Worm (Caenorhabditis elegans) whole organism, L4 larva: Measurements from ENCODE around the gene emg-1.

Experiments used
- D1046.2 ChIP-seq: fragments of 200-800 bp; sonication (Bioruptor generic); IDR thresholded peaks from 2 replicates; pipeline ENCODE4 v1.3.6; 2022; ENCODE audit warnings: missing genetic modification characterization, missing compliant biosample characterization
- F26F4.8 ChIP-seq: fragments of 200-800 bp; sonication (Bioruptor generic); conservative IDR thresholded peaks from 2 replicates; pipeline ENCODE4 v1.3.6; 2022; ENCODE audit warnings: missing genetic modification characterization, missing compliant biosample characterization
- F44E2.7 ChIP-seq: fragments of 200-800 bp; sonication (Bioruptor generic); IDR thresholded peaks from 2 replicates; pipeline ENCODE4 v2.1.2; 2022; ENCODE audit warnings: missing genetic modification characterization, missing compliant biosample characterization
- T20F7.1 ChIP-seq: fragments of 200-800 bp; sonication (Bioruptor generic); optimal IDR thresholded peaks from 2 replicates; lab custom pipeline; 2018; ENCODE audit warnings: mild to moderate bottlenecking, missing genetic modification characterization, missing compliant biosample characterization
- T26A8.4 ChIP-seq: fragments of 200-800 bp; sonication (Bioruptor generic); IDR thresholded peaks from 2 replicates; pipeline ENCODE4 v1.3.6; 2022; ENCODE audit warnings: missing genetic modification characterization, missing compliant biosample characterization
- Y48G9A.11 ChIP-seq: fragments of 200-800 bp; sonication (Bioruptor generic); IDR thresholded peaks from 2 replicates; pipeline ENCODE4 v1.3.6; 2022; ENCODE audit warnings: missing genetic modification reagents, missing genetic modification characterization, missing compliant biosample characterization
- aha-1 ChIP-seq: fragments of 150-350 bp; peaks from one replicate; lab custom pipeline; 2014; ENCODE audit warnings: missing biosample characterization, missing genetic modification characterization
- aly-2 ChIP-seq: sonication (generic microtip); optimal IDR thresholded peaks from 2 replicates; lab custom pipeline; 2018; ENCODE audit warnings: missing biosample characterization, missing genetic modification characterization
- arid-1 ChIP-seq: fragments of 200-800 bp; sonication (Bioruptor generic); conservative IDR thresholded peaks from 2 replicates; pipeline ENCODE4 v1.3.6; 2022; ENCODE audit warnings: missing genetic modification reagents, missing genetic modification characterization, missing compliant biosample characterization
- attf-4 ChIP-seq: sonication (generic microtip); optimal IDR thresholded peaks from 3 replicates; lab custom pipeline; 2017; ENCODE audit warnings: missing biosample characterization, missing genetic modification characterization
- ceh-28 ChIP-seq: fragments of 150-350 bp; optimal IDR thresholded peaks from 2 replicates; lab custom pipeline; 2014; ENCODE audit warnings: missing biosample characterization, missing genetic modification reagents, missing genetic modification characterization
- ceh-44 ChIP-seq: fragments of 200-800 bp; sonication (Bioruptor generic); IDR thresholded peaks from 2 replicates; pipeline ENCODE4 v1.3.6; 2022; ENCODE audit warnings: missing genetic modification reagents, missing genetic modification characterization, missing compliant biosample characterization
- ceh-82 ChIP-seq: sonication (generic microtip); optimal IDR thresholded peaks from 2 replicates; lab custom pipeline; 2017; ENCODE audit warnings: missing biosample characterization, missing genetic modification characterization
- ces-1 ChIP-seq: fragments of 150-350 bp; sonication (generic microtip); optimal IDR thresholded peaks from 4 replicates; lab custom pipeline; 2014; ENCODE audit warnings: missing biosample characterization, missing genetic modification reagents, missing genetic modification characterization
- daf-19 ChIP-seq: fragments of 200-800 bp; sonication (Bioruptor generic); conservative IDR thresholded peaks from 2 replicates; pipeline ENCODE4 v1.3.6; 2022; ENCODE audit warnings: missing genetic modification characterization, missing compliant biosample characterization
- daf-8 ChIP-seq: fragments of 200-800 bp; sonication (Bioruptor generic); IDR thresholded peaks from 2 replicates; pipeline ENCODE4 v1.3.6; 2022; ENCODE audit warnings: missing genetic modification characterization, missing compliant biosample characterization
- dmd-9 ChIP-seq: fragments of 200-800 bp; sonication (Bioruptor generic); IDR thresholded peaks from 2 replicates; pipeline ENCODE4 v1.3.6; 2022; ENCODE audit warnings: missing genetic modification reagents, missing genetic modification characterization, missing compliant biosample characterization
- dpl-1 ChIP-seq: fragments of 150-350 bp; optimal IDR thresholded peaks from 2 replicates; lab custom pipeline; 2014; ENCODE audit warnings: missing biosample characterization, missing genetic modification reagents, missing genetic modification characterization
- dve-1 ChIP-seq: sonication (generic microtip); optimal IDR thresholded peaks from 2 replicates; lab custom pipeline; 2017; ENCODE audit warnings: antibody characterized with exemption, mild to moderate bottlenecking, missing genetic modification characterization, missing compliant biosample characterization; ENCODE audit not compliant: insufficient read depth
- egl-43 ChIP-seq: fragments of 200-800 bp; sonication (Bioruptor generic); IDR thresholded peaks from 2 replicates; pipeline ENCODE4 v1.3.6; 2022; ENCODE audit warnings: missing genetic modification reagents, missing genetic modification characterization, missing compliant biosample characterization
- fkh-10 ChIP-seq: fragments of 150-350 bp; optimal IDR thresholded peaks from 2 replicates; lab custom pipeline; 2014; ENCODE audit warnings: missing biosample characterization, missing genetic modification reagents, missing genetic modification characterization
- fos-1 ChIP-seq: fragments of 150-350 bp; optimal IDR thresholded peaks from 2 replicates; lab custom pipeline; 2014; ENCODE audit warnings: missing biosample characterization, missing genetic modification characterization
- gei-8 ChIP-seq: fragments of 200-800 bp; sonication (Bioruptor generic); optimal IDR thresholded peaks from 2 replicates; lab custom pipeline; 2018; ENCODE audit warnings: mild to moderate bottlenecking, missing genetic modification characterization, missing compliant biosample characterization
- hif-1 ChIP-seq, 2 experiments: sonication (generic microtip); optimal IDR thresholded peaks; 2 replicates each; lab custom pipeline; 2016 to 2017; ENCODE audit warnings: missing compliant biosample characterization in 2 of 2, missing genetic modification characterization in 2 of 2, missing genetic modification reagents in 2 of 2, missing genotype in 2 of 2, mild to moderate bottlenecking in 1 of 2
- hlh-11 ChIP-seq: fragments of 200-800 bp; sonication (Bioruptor generic); optimal IDR thresholded peaks from 2 replicates; lab custom pipeline; 2018; ENCODE audit warnings: mild to moderate bottlenecking, missing genetic modification characterization, missing compliant biosample characterization
- hmg-1.1 ChIP-seq: fragments of 200-800 bp; sonication (Bioruptor generic); IDR thresholded peaks from 2 replicates; pipeline ENCODE4 v1.3.6; 2022; ENCODE audit warnings: missing genetic modification reagents, missing genetic modification characterization, missing compliant biosample characterization
- lim-7 ChIP-seq: fragments of 200-800 bp; sonication (Bioruptor generic); IDR thresholded peaks from 2 replicates; pipeline ENCODE4 v1.3.6; 2022; ENCODE audit warnings: missing genetic modification characterization, missing compliant biosample characterization
- lin-1 ChIP-seq: fragments of 200-800 bp; sonication (Bioruptor generic); IDR thresholded peaks from 2 replicates; pipeline ENCODE4 v1.3.6; 2022; ENCODE audit warnings: missing genetic modification reagents, missing genetic modification characterization, missing compliant biosample characterization
- lir-3 ChIP-seq: sonication (generic microtip); optimal IDR thresholded peaks from 2 replicates; lab custom pipeline; 2016; ENCODE audit warnings: mild to moderate bottlenecking, missing genetic modification characterization, missing compliant biosample characterization
- lsy-2 ChIP-seq, 2 experiments: fragments of 150-350 bp in 1 of 2; sonication (generic microtip) in 1 of 2; optimal IDR thresholded peaks; 2 replicates each; lab custom pipeline; 2014 to 2017; ENCODE audit warnings: missing biosample characterization in 2 of 2, missing genetic modification characterization in 2 of 2
- madf-9 ChIP-seq: fragments of 200-800 bp; sonication (Bioruptor generic); conservative IDR thresholded peaks from 2 replicates; pipeline ENCODE4 v1.3.6; 2022; ENCODE audit warnings: missing genetic modification reagents, missing genetic modification characterization, missing compliant biosample characterization
- mxl-2 ChIP-seq: fragments of 200-800 bp; sonication (Bioruptor generic); conservative IDR thresholded peaks from 2 replicates; pipeline ENCODE4 v1.3.6; 2022; ENCODE audit warnings: missing genetic modification reagents, missing genetic modification characterization, missing compliant biosample characterization
- nhr-11 ChIP-seq: fragments of 150-350 bp; optimal IDR thresholded peaks from 2 replicates; lab custom pipeline; 2014; ENCODE audit warnings: missing biosample characterization, missing genetic modification characterization
- nhr-28 ChIP-seq: fragments of 150-350 bp; optimal IDR thresholded peaks from 2 replicates; lab custom pipeline; 2014; ENCODE audit warnings: missing biosample characterization, missing genetic modification characterization
- nhr-41 ChIP-seq: fragments of 200-800 bp; sonication (Bioruptor generic); IDR thresholded peaks from 2 replicates; pipeline ENCODE4 v1.3.6; 2022; ENCODE audit warnings: missing genetic modification reagents, missing genetic modification characterization, missing compliant biosample characterization
- nhr-42 ChIP-seq: fragments of 200-800 bp; sonication (Bioruptor generic); IDR thresholded peaks from 2 replicates; pipeline ENCODE4 v1.3.6; 2022; ENCODE audit warnings: missing genetic modification characterization, missing compliant biosample characterization
- nhr-76 ChIP-seq: fragments of 150-350 bp; optimal IDR thresholded peaks from 2 replicates; lab custom pipeline; 2014; ENCODE audit warnings: missing biosample characterization, missing genetic modification characterization
- nhr-77 ChIP-seq: fragments of 150-350 bp; optimal IDR thresholded peaks from 2 replicates; lab custom pipeline; 2014; ENCODE audit warnings: missing biosample characterization, missing genetic modification characterization
- rbr-2 ChIP-seq: sonication (generic microtip); optimal IDR thresholded peaks from 2 replicates; lab custom pipeline; 2016; ENCODE audit warnings: missing genotype, missing genetic modification characterization, missing compliant biosample characterization
- sdz-12 ChIP-seq: fragments of 200-800 bp; sonication (Bioruptor generic); optimal IDR thresholded peaks from 2 replicates; lab custom pipeline; 2018; ENCODE audit warnings: mild to moderate bottlenecking, missing genetic modification characterization, missing compliant biosample characterization
- set-16 ChIP-seq: fragments of 200-800 bp; sonication (Bioruptor generic); IDR thresholded peaks from 2 replicates; pipeline ENCODE4 v1.3.6; 2022; ENCODE audit warnings: missing genetic modification reagents, missing genetic modification characterization, missing compliant biosample characterization
- snpc-1.2 ChIP-seq: fragments of 200-800 bp; sonication (Bioruptor generic); IDR thresholded peaks from 2 replicates; pipeline ENCODE4 v1.3.6; 2022; ENCODE audit warnings: missing genetic modification reagents, missing genetic modification characterization, missing compliant biosample characterization
- snpc-4 ChIP-seq: fragments of 150-350 bp; optimal IDR thresholded peaks from 2 replicates; lab custom pipeline; 2014; ENCODE audit warnings: missing biosample characterization, missing genetic modification characterization
- tag-97 ChIP-seq: fragments of 200-800 bp; sonication (Bioruptor generic); IDR thresholded peaks from 2 replicates; pipeline ENCODE4 v1.3.6; 2022; ENCODE audit warnings: missing genetic modification characterization, missing compliant biosample characterization
- unc-130 ChIP-seq: sonication (generic microtip); optimal IDR thresholded peaks from 2 replicates; lab custom pipeline; 2016; ENCODE audit warnings: missing genetic modification reagents, missing genetic modification characterization, missing compliant biosample characterization
- zag-1 ChIP-seq: fragments of 150-350 bp; optimal IDR thresholded peaks from 2 replicates; lab custom pipeline; 2014; ENCODE audit warnings: missing biosample characterization, missing genetic modification characterization
- zfp-3 ChIP-seq: fragments of 200-800 bp; sonication (Bioruptor generic); conservative IDR thresholded peaks from 2 replicates; pipeline ENCODE4 v1.3.6; 2022; ENCODE audit warnings: missing genetic modification reagents, missing genetic modification characterization, missing compliant biosample characterization
- zip-11 ChIP-seq: fragments of 200-800 bp; sonication (Bioruptor generic); IDR thresholded peaks from 2 replicates; pipeline ENCODE4 v1.3.6; 2022; ENCODE audit warnings: missing genetic modification characterization, missing compliant biosample characterization
- zip-2 ChIP-seq: fragments of 150-350 bp; optimal IDR thresholded peaks from 2 replicates; lab custom pipeline; 2014; ENCODE audit warnings: missing biosample characterization, missing genetic modification characterization
- ztf-11 ChIP-seq: fragments of 150-350 bp; optimal IDR thresholded peaks from 2 replicates; lab custom pipeline; 2014; ENCODE audit warnings: missing biosample characterization, missing genetic modification characterization

The emg-1 gene

ce11 chrIII:10624564-10624963, 24.8 kb upstream of the emg-1 start (continued):
- TF ChIP-seq daf-8 (GFP tag; lab: Robert Waterston, UW): 0 out of 2 replicates have a peak, but pooled peaks have one; percentile 24
- TF ChIP-seq dmd-9 (GFP tag; lab: Robert Waterston, UW): peak; percentile 59; the same call in 1 of the 2 replicates
- peak; percentile 82 for TF ChIP-seq nhr-42 (GFP tag; lab: Robert Waterston, UW)
- TF ChIP-seq dve-1 (tag; lab: Kevin White, UChicago): peak; percentile 46
- TF ChIP-seq dpl-1 (GFP tag; lab: Kevin White, UChicago): no peak
- TF ChIP-seq gei-8: peak; percentile 30
- TF ChIP-seq nhr-41 (GFP tag; lab: Robert Waterston, UW): 0 out of 2 replicates have a peak, but pooled peaks have one; percentile 53
- no peak for TF ChIP-seq zag-1 (tag; lab: Kevin White, UChicago)
- TF ChIP-seq ceh-44: 0 out of 2 replicates have a peak, but pooled peaks have one; percentile 74
- TF ChIP-seq ztf-11 (tag; lab: Kevin White, UChicago): no peak
- peak; percentile 99 for TF ChIP-seq lim-7 (GFP tag; lab: Robert Waterston, UW)
- TF ChIP-seq set-16 (GFP tag; lab: Robert Waterston, UW): 0 out of 2 replicates have a peak, but pooled peaks have one; percentile 21
- TF ChIP-seq rbr-2 (tag; lab: Kevin White, UChicago): peak; percentile 48
- peak; percentile 69; the same call in 1 of the 2 replicates for TF ChIP-seq snpc-1.2 (GFP tag; lab: Robert Waterston, UW)
- no peak for TF ChIP-seq ceh-82 (tag; lab: Kevin White, UChicago)
- TF ChIP-seq zfp-3: 0 out of 2 replicates have a peak, but pooled peaks have one; percentile 27
- TF ChIP-seq tag-97 (GFP tag; lab: Robert Waterston, UW): no peak
- peak; percentile 62 for TF ChIP-seq lir-3
- TF ChIP-seq ces-1 (GFP tag; lab: Kevin White, UChicago): no peak
- peak; percentile 64; the same call in 1 of the 2 replicates for TF ChIP-seq lin-1
- TF ChIP-seq hlh-11 (tag; lab: Kevin White, UChicago): peak; percentile 26
- peak; percentile 56 for TF ChIP-seq sdz-12
- no peak for TF ChIP-seq aha-1 (tag; lab: Kevin White, UChicago)
- peak; percentile 95 for TF ChIP-seq arid-1 (GFP tag; lab: Robert Waterston, UW)
- peak in 1 of 2 experiments; percentile 46 for TF ChIP-seq lsy-2 (tag; optimal IDR thresholded peaks at IDR 0.05; lab: Kevin White, UChicago)
- 0 out of 2 replicates have a peak, but pooled peaks have one; percentile 17 for TF ChIP-seq mxl-2 (GFP tag; lab: Robert Waterston, UW)
- TF ChIP-seq, all 104 proteins: peak for 58

ce11 chrIII:10628360-10628759, 21.0 kb upstream of the emg-1 start:
- TF ChIP-seq unc-130 (no peak), fos-1 (tag; lab: Kevin White, UChicago) (no peak), rbr-2 (tag; lab: Kevin White, UChicago) (no peak), nhr-28 (tag; lab: Kevin White, UChicago) (peak; percentile 18), aha-1 (tag; lab: Kevin White, UChicago) (no peak), nhr-11 (no peak), attf-4 (tag; lab: Kevin White, UChicago) (no peak), ztf-11 (tag; lab: Kevin White, UChicago) (no peak), D1046.2 (GFP tag; lab: Robert Waterston, UW) (no peak), daf-8 (GFP tag; lab: Robert Waterston, UW) (no peak), hmg-1.1 (GFP tag; lab: Robert Waterston, UW) (peak; percentile 66), nhr-77 (tag; lab: Kevin White, UChicago) (no peak), fkh-10 (GFP tag; lab: Kevin White, UChicago) (no peak), ceh-28 (tag; lab: Kevin White, UChicago) (no peak), madf-9 (GFP tag; lab: Robert Waterston, UW) (no peak), F26F4.8 (GFP tag; lab: Robert Waterston, UW) (no peak), arid-1 (GFP tag; lab: Robert Waterston, UW) (no peak), egl-43 (no peak), F44E2.7 (GFP tag; lab: Robert Waterston, UW) (no peak), ceh-44 (no peak), T26A8.4 (GFP tag; lab: Robert Waterston, UW) (no peak), ces-1 (GFP tag; lab: Kevin White, UChicago) (no peak), hif-1 (tag; optimal IDR thresholded peaks at IDR 0.05; lab: Kevin White, UChicago) (no peak), daf-19 (GFP tag; lab: Robert Waterston, UW) (no peak), snpc-4 (no peak), aly-2 (tag; lab: Kevin White, UChicago) (no peak), gei-8 (no peak), nhr-76 (tag; lab: Kevin White, UChicago) (no peak), Y48G9A.11 (GFP tag; lab: Robert Waterston, UW) (no peak), zip-2 (tag; lab: Kevin White, UChicago) (no peak), T20F7.1 (GFP tag; lab: Kevin White, UChicago) (no peak), zip-11 (GFP tag; lab: Robert Waterston, UW) (no peak)
